Worm (Caenorhabditis elegans) whole organism, young adult: ENCODE results near the gene H40L08.8.
A peak's percentile ranks its signal among the peaks of the same experiment; 100 is the strongest.

Experiments used
- D2030.7 ChIP-seq: fragments of 200-800 bp; sonication (Bioruptor generic); IDR thresholded peaks from 2 replicates; pipeline ENCODE4 v1.3.6; 2022; ENCODE audit warnings: missing genetic modification reagents, missing genetic modification characterization, missing compliant biosample characterization
- F10E7.11 ChIP-seq: sonication (generic microtip); optimal IDR thresholded peaks from 2 replicates; lab custom pipeline; 2017; ENCODE audit warnings: mild to moderate bottlenecking, missing genetic modification characterization, moderate library complexity, missing compliant biosample characterization
- F22D6.2 ChIP-seq: sonication (generic microtip); optimal IDR thresholded peaks from 2 replicates; lab custom pipeline; 2016; ENCODE audit warnings: mild to moderate bottlenecking, missing genetic modification characterization, missing compliant biosample characterization
- F23B12.7 ChIP-seq: sonication (generic microtip); optimal IDR thresholded peaks from 2 replicates; lab custom pipeline; 2017; ENCODE audit warnings: missing genetic modification characterization, mild to moderate bottlenecking, missing compliant biosample characterization, antibody characterized with exemption, moderate library complexity; ENCODE audit not compliant: insufficient read depth
- F33H1.4 ChIP-seq: fragments of 200-800 bp; sonication (Bioruptor generic); IDR thresholded peaks from 2 replicates; pipeline ENCODE4 v1.3.6; 2022; ENCODE audit warnings: missing genetic modification reagents, missing genetic modification characterization, missing compliant biosample characterization
- F37B4.10 ChIP-seq: fragments of 200-800 bp; sonication (Bioruptor generic); IDR thresholded peaks from 2 replicates; pipeline ENCODE4 v1.3.6; 2022; ENCODE audit warnings: missing genetic modification characterization, missing compliant biosample characterization
- K12H6.12 ChIP-seq: fragments of 200-800 bp; sonication (Bioruptor generic); optimal IDR thresholded peaks from 2 replicates; lab custom pipeline; 2018; ENCODE audit warnings: mild to moderate bottlenecking, missing genetic modification characterization, missing compliant biosample characterization
- Y67H2A.10 ChIP-seq: fragments of 200-800 bp; sonication (Bioruptor generic); conservative IDR thresholded peaks from 2 replicates; pipeline ENCODE4 v1.3.6; 2022; ENCODE audit warnings: missing genetic modification reagents, missing genetic modification characterization, missing compliant biosample characterization
- ZK185.1 ChIP-seq: sonication (generic microtip); optimal IDR thresholded peaks from 2 replicates; lab custom pipeline; 2016; ENCODE audit warnings: mild to moderate bottlenecking, missing genetic modification characterization, missing compliant biosample characterization; ENCODE audit not compliant: poor library complexity, severe bottlenecking
- athp-1 ChIP-seq: sonication (generic microtip); optimal IDR thresholded peaks from 2 replicates; lab custom pipeline; 2017; ENCODE audit warnings: mild to moderate bottlenecking, missing genetic modification characterization, missing compliant biosample characterization
- attf-3 ChIP-seq: fragments of 200-800 bp; sonication (Bioruptor generic); conservative IDR thresholded peaks from 2 replicates; pipeline ENCODE4 v1.3.6; 2022; ENCODE audit warnings: missing genetic modification reagents, missing genetic modification characterization, missing compliant biosample characterization
- attf-6 ChIP-seq: fragments of 200-800 bp; sonication (Bioruptor generic); IDR thresholded peaks from 2 replicates; pipeline ENCODE4 v1.3.6; 2022; ENCODE audit warnings: missing genetic modification reagents, missing genetic modification characterization, missing compliant biosample characterization
- cebp-1 ChIP-seq, 2 experiments: fragments of 200-800 bp in 1 of 2; sonication (Bioruptor generic) in 1 of 2; sonication (generic microtip) in 1 of 2; IDR thresholded peaks in 1 of 2; optimal IDR thresholded peaks in 1 of 2; 2 replicates each; pipeline versions ENCODE4 v1.3.6 to Lab custom; 2017 to 2022; ENCODE audit warnings: missing compliant biosample characterization in 2 of 2, missing genetic modification characterization in 2 of 2, mild to moderate bottlenecking in 1 of 2, missing genetic modification reagents in 1 of 2, moderate library complexity in 1 of 2
- ceh-79 ChIP-seq: sonication (generic microtip); optimal IDR thresholded peaks from 2 replicates; lab custom pipeline; 2017; ENCODE audit warnings: mild to moderate bottlenecking, missing genetic modification characterization, missing compliant biosample characterization
- chd-7 ChIP-seq: sonication (generic microtip); optimal IDR thresholded peaks from 2 replicates; lab custom pipeline; 2016; ENCODE audit warnings: mild to moderate bottlenecking, missing genetic modification characterization, moderate library complexity, missing compliant biosample characterization
- egl-18 ChIP-seq: fragments of 200-800 bp; sonication (Bioruptor generic); IDR thresholded peaks from 2 replicates; pipeline ENCODE4 v1.3.6; 2022; ENCODE audit warnings: missing genetic modification reagents, missing genetic modification characterization, missing compliant biosample characterization
- fkh-3 ChIP-seq: sonication (generic microtip); optimal IDR thresholded peaks from 2 replicates; lab custom pipeline; 2016; ENCODE audit warnings: mild to moderate bottlenecking, missing genetic modification characterization, missing compliant biosample characterization
- gei-17 ChIP-seq: fragments of 200-800 bp; sonication (Bioruptor generic); optimal IDR thresholded peaks from 2 replicates; lab custom pipeline; 2018; ENCODE audit warnings: mild to moderate bottlenecking, missing genetic modification characterization, missing compliant biosample characterization
- hmg-20 ChIP-seq: fragments of 200-800 bp; sonication (Bioruptor generic); IDR thresholded peaks from 2 replicates; pipeline ENCODE4 v1.3.6; 2022; ENCODE audit warnings: missing genetic modification reagents, missing genetic modification characterization, missing compliant biosample characterization
- hsf-1 ChIP-seq: fragments of 200-800 bp; sonication (Bioruptor generic); IDR thresholded peaks from 2 replicates; pipeline ENCODE4 v1.3.6; 2022; ENCODE audit warnings: missing genetic modification reagents, missing genetic modification characterization, missing compliant biosample characterization
- lag-1 ChIP-seq: fragments of 200-800 bp; sonication (Bioruptor generic); IDR thresholded peaks from 2 replicates; pipeline ENCODE4 v1.3.6; 2022; ENCODE audit warnings: missing genetic modification reagents, missing genetic modification characterization, missing compliant biosample characterization
- lin-40 ChIP-seq: sonication (generic microtip); optimal IDR thresholded peaks from 2 replicates; lab custom pipeline; 2016; ENCODE audit warnings: missing genetic modification characterization, mild to moderate bottlenecking, missing compliant biosample characterization, missing genotype, missing genetic modification reagents
- lin-54 ChIP-seq: fragments of 200-800 bp; sonication (Bioruptor generic); optimal IDR thresholded peaks from 2 replicates; lab custom pipeline; 2018; ENCODE audit warnings: mild to moderate bottlenecking, missing genetic modification characterization, missing compliant biosample characterization
- madf-3 ChIP-seq: fragments of 200-800 bp; sonication (Bioruptor generic); IDR thresholded peaks from 2 replicates; pipeline ENCODE4 v1.3.6; 2022; ENCODE audit warnings: missing genetic modification reagents, missing genetic modification characterization, missing compliant biosample characterization
- mcd-1 ChIP-seq: fragments of 200-800 bp; sonication (Bioruptor generic); IDR thresholded peaks from 2 replicates; pipeline ENCODE4 v1.3.6; 2022; ENCODE audit warnings: missing genetic modification reagents, missing genetic modification characterization, missing compliant biosample characterization
- nfya-2 ChIP-seq: fragments of 200-800 bp; sonication (Bioruptor generic); IDR thresholded peaks from 2 replicates; pipeline ENCODE4 v1.3.6; 2022; ENCODE audit warnings: missing genetic modification reagents, missing genetic modification characterization, missing compliant biosample characterization
- nfyb-1 ChIP-seq: fragments of 200-800 bp; sonication (Bioruptor generic); IDR thresholded peaks from 2 replicates; pipeline ENCODE4 v1.3.6; 2022; ENCODE audit warnings: missing genetic modification reagents, missing genetic modification characterization, missing compliant biosample characterization
- nhr-27 ChIP-seq: fragments of 200-800 bp; sonication (Bioruptor generic); optimal IDR thresholded peaks from 2 replicates; lab custom pipeline; 2018; ENCODE audit warnings: mild to moderate bottlenecking, missing genetic modification characterization, moderate library complexity, missing compliant biosample characterization
- nhr-90 ChIP-seq: sonication (generic microtip); optimal IDR thresholded peaks from 2 replicates; lab custom pipeline; 2016; ENCODE audit warnings: missing genotype, mild to moderate bottlenecking, missing genetic modification characterization, missing compliant biosample characterization
- pbrm-1 ChIP-seq: fragments of 200-800 bp; sonication (Bioruptor generic); IDR thresholded peaks from 2 replicates; pipeline ENCODE4 v1.3.6; 2022; ENCODE audit warnings: missing genetic modification reagents, missing genetic modification characterization, missing compliant biosample characterization
- repo-1 ChIP-seq: sonication (generic microtip); optimal IDR thresholded peaks from 2 replicates; lab custom pipeline; 2017; ENCODE audit warnings: mild to moderate bottlenecking, missing genetic modification characterization, missing compliant biosample characterization
- tbp1 ChIP-seq: fragments of 200-800 bp; sonication (Bioruptor generic); optimal IDR thresholded peaks from 2 replicates; lab custom pipeline; 2018; ENCODE audit warnings: mild to moderate bottlenecking, missing genetic modification characterization, missing compliant biosample characterization
- zim-3 ChIP-seq: sonication (generic microtip); optimal IDR thresholded peaks from 2 replicates; lab custom pipeline; 2017; ENCODE audit warnings: mild to moderate bottlenecking, missing genetic modification characterization, moderate library complexity, missing compliant biosample characterization
- ztf-22 ChIP-seq: fragments of 200-800 bp; sonication (Bioruptor generic); optimal IDR thresholded peaks from 2 replicates; lab custom pipeline; 2018; ENCODE audit warnings: mild to moderate bottlenecking, missing genetic modification characterization, moderate library complexity, missing compliant biosample characterization
- ztf-25 ChIP-seq: fragments of 200-800 bp; sonication (Bioruptor generic); IDR thresholded peaks from 2 replicates; pipeline ENCODE4 v1.3.6; 2022; ENCODE audit warnings: missing genetic modification reagents, missing genetic modification characterization, missing compliant biosample characterization
- ztf-28 ChIP-seq: fragments of 200-800 bp; sonication (Bioruptor generic); IDR thresholded peaks from 2 replicates; pipeline ENCODE4 v1.3.6; 2022; ENCODE audit warnings: missing genetic modification reagents, missing genetic modification characterization, missing compliant biosample characterization

The H40L08.8 gene

ce11 chrX:15040552-15041080, 36.8 kb downstream of the H40L08.8 start, which contains the start of gene C18B12.4 (continued):
- TF ChIP-seq ztf-22 (peak; percentile 47), pbrm-1 (GFP tag; lab: Robert Waterston, UW) (peak; percentile 66; the same call in 1 of the 2 replicates), zim-3 (tag; lab: Kevin White, UChicago) (no peak), ceh-79 (no peak), F37B4.10 (GFP tag; lab: Robert Waterston, UW) (no peak), F23B12.7 (tag; lab: Kevin White, UChicago) (peak; percentile 59), nfya-2 (GFP tag; lab: Robert Waterston, UW) (no peak)

ce11 chrX:15039696-15040212, 37.7 kb downstream of the H40L08.8 start:
- no peak for TF ChIP-seq attf-3 (GFP tag; lab: Robert Waterston, UW)
- TF ChIP-seq tbp1 (GFP tag; lab: Kevin White, UChicago) = no peak
- no peak for TF ChIP-seq nfyb-1
- no peak for TF ChIP-seq F33H1.4
- no peak for TF ChIP-seq egl-18 (GFP tag; lab: Robert Waterston, UW)
- no peak for TF ChIP-seq ztf-22
- TF ChIP-seq nhr-90 (tag; lab: Kevin White, UChicago) = no peak
- no peak for TF ChIP-seq attf-6 (GFP tag; lab: Robert Waterston, UW)

ce11 chrX:15039029-15039695, 38.3 kb downstream of the H40L08.8 start:
- TF ChIP-seq gei-17 (GFP tag; lab: Kevin White, UChicago) (no peak), fkh-3 (tag; lab: Kevin White, UChicago) (no peak), madf-3 (GFP tag; lab: Robert Waterston, UW) (no peak), F33H1.4 (no peak), hsf-1 (GFP tag; lab: Robert Waterston, UW) (no peak), Y67H2A.10 (GFP tag; lab: Robert Waterston, UW) (no peak), lin-54 (GFP tag; lab: Kevin White, UChicago) (no peak), nhr-27 (tag; lab: Kevin White, UChicago) (no peak), ztf-28 (GFP tag; lab: Robert Waterston, UW) (no peak), D2030.7 (GFP tag; lab: Robert Waterston, UW) (no peak), F10E7.11 (tag; lab: Kevin White, UChicago) (no peak), mcd-1 (GFP tag; lab: Robert Waterston, UW) (no peak), hmg-20 (GFP tag; lab: Robert Waterston, UW) (no peak), lag-1 (no peak), athp-1 (no peak), ztf-25 (no peak)
- TF ChIP-seq, all 124 proteins: peak for 0

- peak; percentile 59; the same call in 1 of the 2 replicates for TF ChIP-seq madf-3 (GFP tag; lab: Robert Waterston, UW)
- TF ChIP-seq nfyb-1 = peak; percentile 28; the same call in 1 of the 2 replicates
- TF ChIP-seq hmg-20 (GFP tag; lab: Robert Waterston, UW) = no peak
- peak; percentile 17 for TF ChIP-seq F22D6.2
- TF ChIP-seq lin-40 (tag; lab: Kevin White, UChicago) = peak; percentile 51
- peak; percentile 16 for TF ChIP-seq athp-1
- no peak for TF ChIP-seq cebp-1 (GFP tag; IDR thresholded peaks at IDR 0.05; lab: Robert Waterston, UW)
- TF ChIP-seq cebp-1 (tag; optimal IDR thresholded peaks at IDR 0.05; lab: Kevin White, UChicago) = peak; percentile 21
- TF ChIP-seq K12H6.12 (tag; lab: Kevin White, UChicago) = no peak
- TF ChIP-seq ZK185.1 (tag; lab: Kevin White, UChicago) = peak; percentile 19
- TF ChIP-seq chd-7 = peak; percentile 41
- peak; percentile 65 for TF ChIP-seq repo-1 (tag; lab: Kevin White, UChicago)
These were observed 41.1 kb downstream of the H40L08.8 start for ce11 chrX:15036287-15036686.
